Worm (Caenorhabditis elegans) whole organism, L4 larva: ENCODE measurements around the gene dmd-4.

Source experiments
- D1046.2 ChIP-seq: fragments of 200-800 bp; sonication (Bioruptor generic); IDR thresholded peaks from 2 replicates; pipeline ENCODE4 v1.3.6; 2022; ENCODE audit warnings: missing genetic modification characterization, missing compliant biosample characterization
- F10B5.3 ChIP-seq: sonication (generic microtip); optimal IDR thresholded peaks from 2 replicates; lab custom pipeline; 2016; ENCODE audit warnings: mild to moderate bottlenecking, missing genetic modification characterization, missing compliant biosample characterization
- F26F4.8 ChIP-seq: fragments of 200-800 bp; sonication (Bioruptor generic); conservative IDR thresholded peaks from 2 replicates; pipeline ENCODE4 v1.3.6; 2022; ENCODE audit warnings: missing genetic modification characterization, missing compliant biosample characterization
- R02D3.7 ChIP-seq: fragments of 150-350 bp; sonication (generic microtip); optimal IDR thresholded peaks from 3 replicates; lab custom pipeline; 2014; ENCODE audit warnings: missing biosample characterization, missing genetic modification characterization
- T20F7.1 ChIP-seq: fragments of 200-800 bp; sonication (Bioruptor generic); optimal IDR thresholded peaks from 2 replicates; lab custom pipeline; 2018; ENCODE audit warnings: mild to moderate bottlenecking, missing genetic modification characterization, missing compliant biosample characterization
- T26A8.4 ChIP-seq: fragments of 200-800 bp; sonication (Bioruptor generic); IDR thresholded peaks from 2 replicates; pipeline ENCODE4 v1.3.6; 2022; ENCODE audit warnings: missing genetic modification characterization, missing compliant biosample characterization
- Y5F2A.4 ChIP-seq: fragments of 200-800 bp; sonication (Bioruptor generic); optimal IDR thresholded peaks from 2 replicates; lab custom pipeline; 2018; ENCODE audit warnings: mild to moderate bottlenecking, missing genetic modification characterization, missing compliant biosample characterization
- ZK546.5 ChIP-seq, 2 experiments: sonication (generic microtip); optimal IDR thresholded peaks; 2 replicates each; lab custom pipeline; 2017; ENCODE audit warnings: missing biosample characterization in 2 of 2, missing genetic modification characterization in 2 of 2
- aha-1 ChIP-seq: fragments of 150-350 bp; peaks from one replicate; lab custom pipeline; 2014; ENCODE audit warnings: missing biosample characterization, missing genetic modification characterization
- ceh-20 ChIP-seq: fragments of 200-800 bp; sonication (Bioruptor generic); IDR thresholded peaks from 2 replicates; pipeline ENCODE4 v1.3.6; 2022; ENCODE audit warnings: missing genetic modification reagents, missing genetic modification characterization, missing compliant biosample characterization
- ceh-32 ChIP-seq: sonication (generic microtip); optimal IDR thresholded peaks from 2 replicates; lab custom pipeline; 2016; ENCODE audit warnings: mild to moderate bottlenecking, missing genetic modification characterization, missing compliant biosample characterization; ENCODE audit not compliant: poor library complexity
- ceh-44 ChIP-seq: fragments of 200-800 bp; sonication (Bioruptor generic); IDR thresholded peaks from 2 replicates; pipeline ENCODE4 v1.3.6; 2022; ENCODE audit warnings: missing genetic modification reagents, missing genetic modification characterization, missing compliant biosample characterization
- ceh-62 ChIP-seq: sonication (generic microtip); optimal IDR thresholded peaks from 2 replicates; lab custom pipeline; 2017; ENCODE audit warnings: missing biosample characterization, missing genetic modification characterization
- ces-1 ChIP-seq: fragments of 150-350 bp; sonication (generic microtip); optimal IDR thresholded peaks from 4 replicates; lab custom pipeline; 2014; ENCODE audit warnings: missing biosample characterization, missing genetic modification reagents, missing genetic modification characterization
- ctbp-1 ChIP-seq: fragments of 200-800 bp; sonication (Bioruptor generic); IDR thresholded peaks from 2 replicates; pipeline ENCODE4 v1.3.6; 2022; ENCODE audit warnings: missing genetic modification reagents, missing genetic modification characterization, missing compliant biosample characterization
- daf-16 ChIP-seq, 3 experiments: sonication (generic microtip); optimal IDR thresholded peaks; 2 replicates each; lab custom pipeline; 2016 to 2017; ENCODE audit warnings: missing genetic modification characterization in 3 of 3, missing genetic modification reagents in 3 of 3, mild to moderate bottlenecking in 2 of 3, missing compliant biosample characterization in 2 of 3, missing biosample characterization in 1 of 3, moderate library complexity in 1 of 3
- daf-8 ChIP-seq: fragments of 200-800 bp; sonication (Bioruptor generic); IDR thresholded peaks from 2 replicates; pipeline ENCODE4 v1.3.6; 2022; ENCODE audit warnings: missing genetic modification characterization, missing compliant biosample characterization
- dmd-8 ChIP-seq: fragments of 200-800 bp; sonication (Bioruptor generic); IDR thresholded peaks from 2 replicates; pipeline ENCODE4 v1.3.6; 2022; ENCODE audit warnings: missing genetic modification characterization, missing compliant biosample characterization
- dpl-1 ChIP-seq: fragments of 150-350 bp; optimal IDR thresholded peaks from 2 replicates; lab custom pipeline; 2014; ENCODE audit warnings: missing biosample characterization, missing genetic modification reagents, missing genetic modification characterization
- duxl-1 ChIP-seq: sonication (generic microtip); optimal IDR thresholded peaks from 2 replicates; lab custom pipeline; 2016; ENCODE audit warnings: mild to moderate bottlenecking, missing genetic modification characterization, moderate library complexity, missing compliant biosample characterization; ENCODE audit not compliant: poor library complexity
- dve-1 ChIP-seq: sonication (generic microtip); optimal IDR thresholded peaks from 2 replicates; lab custom pipeline; 2017; ENCODE audit warnings: antibody characterized with exemption, mild to moderate bottlenecking, missing genetic modification characterization, missing compliant biosample characterization; ENCODE audit not compliant: insufficient read depth
- hif-1 ChIP-seq, 2 experiments: sonication (generic microtip); optimal IDR thresholded peaks; 2 replicates each; lab custom pipeline; 2016 to 2017; ENCODE audit warnings: missing compliant biosample characterization in 2 of 2, missing genetic modification characterization in 2 of 2, missing genetic modification reagents in 2 of 2, missing genotype in 2 of 2, mild to moderate bottlenecking in 1 of 2
- hlh-11 ChIP-seq: fragments of 200-800 bp; sonication (Bioruptor generic); optimal IDR thresholded peaks from 2 replicates; lab custom pipeline; 2018; ENCODE audit warnings: mild to moderate bottlenecking, missing genetic modification characterization, missing compliant biosample characterization
- hlh-30 ChIP-seq: sonication (generic microtip); optimal IDR thresholded peaks from 2 replicates; lab custom pipeline; 2017; ENCODE audit warnings: antibody characterized with exemption, mild to moderate bottlenecking, missing genetic modification characterization, missing compliant biosample characterization; ENCODE audit not compliant: insufficient read depth
- lsy-2 ChIP-seq, 2 experiments: fragments of 150-350 bp in 1 of 2; sonication (generic microtip) in 1 of 2; optimal IDR thresholded peaks; 2 replicates each; lab custom pipeline; 2014 to 2017; ENCODE audit warnings: missing biosample characterization in 2 of 2, missing genetic modification characterization in 2 of 2
- mdt-29 ChIP-seq: fragments of 200-800 bp; sonication (Bioruptor generic); IDR thresholded peaks from 2 replicates; pipeline ENCODE4 v1.3.6; 2022; ENCODE audit warnings: missing genetic modification reagents, missing genetic modification characterization, missing compliant biosample characterization
- mep-1 ChIP-seq: fragments of 150-350 bp; sonication (generic microtip); optimal IDR thresholded peaks from 3 replicates; lab custom pipeline; 2014; ENCODE audit warnings: missing biosample characterization, missing genetic modification characterization
- nhr-102 ChIP-seq: sonication (generic microtip); optimal IDR thresholded peaks from 2 replicates; lab custom pipeline; 2016; ENCODE audit warnings: mild to moderate bottlenecking, missing genetic modification characterization, moderate library complexity, missing compliant biosample characterization
- nhr-11 ChIP-seq: fragments of 150-350 bp; optimal IDR thresholded peaks from 2 replicates; lab custom pipeline; 2014; ENCODE audit warnings: missing biosample characterization, missing genetic modification characterization
- nhr-111 ChIP-seq: fragments of 200-800 bp; sonication (Bioruptor generic); optimal IDR thresholded peaks from 2 replicates; lab custom pipeline; 2018; ENCODE audit warnings: mild to moderate bottlenecking, missing genetic modification characterization, missing compliant biosample characterization
- nhr-25 ChIP-seq: sonication (generic microtip); optimal IDR thresholded peaks from 2 replicates; lab custom pipeline; 2017; ENCODE audit warnings: missing genetic modification characterization, mild to moderate bottlenecking, missing compliant biosample characterization, antibody characterized with exemption, moderate library complexity, borderline replicate concordance; ENCODE audit not compliant: insufficient read depth
- nhr-42 ChIP-seq: fragments of 200-800 bp; sonication (Bioruptor generic); IDR thresholded peaks from 2 replicates; pipeline ENCODE4 v1.3.6; 2022; ENCODE audit warnings: missing genetic modification characterization, missing compliant biosample characterization
- nhr-48 ChIP-seq: sonication (generic microtip); optimal IDR thresholded peaks from 2 replicates; lab custom pipeline; 2016; ENCODE audit warnings: mild to moderate bottlenecking, missing genetic modification characterization, missing compliant biosample characterization
- nhr-6 ChIP-seq: fragments of 150-350 bp; optimal IDR thresholded peaks from 2 replicates; lab custom pipeline; 2014; ENCODE audit warnings: missing biosample characterization, missing genetic modification characterization
- pha-4 ChIP-seq, 2 experiments: fragments of 150-350 bp in 1 of 2; fragments of 200-800 bp in 1 of 2; sonication (Bioruptor generic) in 1 of 2; IDR thresholded peaks in 1 of 2; optimal IDR thresholded peaks in 1 of 2; 2 replicates each; pipeline versions ENCODE4 v1.3.6 to Lab custom; 2014 to 2022; ENCODE audit warnings: missing genetic modification characterization in 2 of 2, missing genetic modification reagents in 2 of 2, missing biosample characterization in 1 of 2, missing compliant biosample characterization in 1 of 2
- sdz-12 ChIP-seq: fragments of 200-800 bp; sonication (Bioruptor generic); optimal IDR thresholded peaks from 2 replicates; lab custom pipeline; 2018; ENCODE audit warnings: mild to moderate bottlenecking, missing genetic modification characterization, missing compliant biosample characterization
- set-16 ChIP-seq: fragments of 200-800 bp; sonication (Bioruptor generic); IDR thresholded peaks from 2 replicates; pipeline ENCODE4 v1.3.6; 2022; ENCODE audit warnings: missing genetic modification reagents, missing genetic modification characterization, missing compliant biosample characterization
- skn-1 ChIP-seq: fragments of 150-350 bp; optimal IDR thresholded peaks from 2 replicates; lab custom pipeline; 2014; ENCODE audit warnings: missing biosample characterization, missing genetic modification characterization
- snpc-4 ChIP-seq: fragments of 150-350 bp; optimal IDR thresholded peaks from 2 replicates; lab custom pipeline; 2014; ENCODE audit warnings: missing biosample characterization, missing genetic modification characterization
- spr-1 ChIP-seq: sonication (generic microtip); optimal IDR thresholded peaks from 2 replicates; lab custom pipeline; 2016; ENCODE audit warnings: mild to moderate bottlenecking, missing genetic modification characterization, missing compliant biosample characterization
- spr-3 ChIP-seq: fragments of 200-800 bp; sonication (Bioruptor generic); optimal IDR thresholded peaks from 2 replicates; lab custom pipeline; 2018; ENCODE audit warnings: mild to moderate bottlenecking, missing genetic modification characterization, missing compliant biosample characterization
- tra-1 ChIP-seq: fragments of 200-800 bp; sonication (Bioruptor generic); IDR thresholded peaks from 2 replicates; pipeline ENCODE4 v1.3.6; 2022; ENCODE audit warnings: missing genetic modification reagents, missing genetic modification characterization, missing compliant biosample characterization
- unc-39 ChIP-seq: sonication (generic microtip); optimal IDR thresholded peaks from 2 replicates; lab custom pipeline; 2017; ENCODE audit warnings: missing biosample characterization, missing genetic modification characterization
- unc-62 ChIP-seq, 3 experiments: fragments of 150-350 bp in 1 of 3; sonication (generic microtip); optimal IDR thresholded peaks in 2 of 3; peaks in 1 of 3; 1 replicate in 1 of 3; 2 replicates in 2 of 3; lab custom pipeline; 2014 to 2017; ENCODE audit warnings: missing biosample characterization in 3 of 3, missing genetic modification characterization in 3 of 3, missing genetic modification reagents in 3 of 3, missing genotype in 1 of 3
- zag-1 ChIP-seq: fragments of 150-350 bp; optimal IDR thresholded peaks from 2 replicates; lab custom pipeline; 2014; ENCODE audit warnings: missing biosample characterization, missing genetic modification characterization
- zfp-3 ChIP-seq: fragments of 200-800 bp; sonication (Bioruptor generic); conservative IDR thresholded peaks from 2 replicates; pipeline ENCODE4 v1.3.6; 2022; ENCODE audit warnings: missing genetic modification reagents, missing genetic modification characterization, missing compliant biosample characterization
- zip-2 ChIP-seq: fragments of 150-350 bp; optimal IDR thresholded peaks from 2 replicates; lab custom pipeline; 2014; ENCODE audit warnings: missing biosample characterization, missing genetic modification characterization
- ztf-7 ChIP-seq: fragments of 150-350 bp; optimal IDR thresholded peaks from 2 replicates; lab custom pipeline; 2014; ENCODE audit warnings: missing biosample characterization, missing genetic modification characterization

Gene dmd-4

ce11 chrX:14809905-14810304, 51.7 kb downstream of the dmd-4 start (continued):
- no peak for TF ChIP-seq mdt-29
- TF ChIP-seq F10B5.3 (tag; lab: Kevin White, UChicago) = no peak
- no peak for TF ChIP-seq lsy-2 (tag; optimal IDR thresholded peaks at IDR 0.05; lab: Kevin White, UChicago)
- TF ChIP-seq ceh-32 (tag; lab: Kevin White, UChicago) = no peak
- no peak for TF ChIP-seq nhr-48 (tag; lab: Kevin White, UChicago)
- no peak for TF ChIP-seq unc-62 (GFP tag; optimal IDR thresholded peaks at IDR 0.05 in 1 of 2; lab: Kevin White, UChicago)
- no peak for TF ChIP-seq unc-62 (tag; optimal IDR thresholded peaks at IDR 0.05; lab: Kevin White, UChicago)
- TF ChIP-seq spr-1 (tag; lab: Kevin White, UChicago) = no peak
- TF ChIP-seq nhr-102 (tag; lab: Kevin White, UChicago) = no peak
- TF ChIP-seq ztf-7 = no peak
- no peak for TF ChIP-seq ceh-44 (GFP tag; lab: Robert Waterston, UW)
- TF ChIP-seq tra-1 (GFP tag; lab: Robert Waterston, UW) = 0 out of 2 replicates have a peak, but pooled peaks have one; percentile 22
- TF ChIP-seq D1046.2 (GFP tag; lab: Robert Waterston, UW) = no peak
- no peak for TF ChIP-seq ces-1 (GFP tag; lab: Kevin White, UChicago)
- TF ChIP-seq ceh-20 = no peak
- TF ChIP-seq nhr-25 = no peak
- no peak for TF ChIP-seq hif-1 (tag; optimal IDR thresholded peaks at IDR 0.05; lab: Kevin White, UChicago)
- TF ChIP-seq unc-39 (tag; lab: Kevin White, UChicago) = no peak
- TF ChIP-seq T20F7.1 = peak; percentile 41
- TF ChIP-seq, all 104 proteins: peak for 8

DNA sequence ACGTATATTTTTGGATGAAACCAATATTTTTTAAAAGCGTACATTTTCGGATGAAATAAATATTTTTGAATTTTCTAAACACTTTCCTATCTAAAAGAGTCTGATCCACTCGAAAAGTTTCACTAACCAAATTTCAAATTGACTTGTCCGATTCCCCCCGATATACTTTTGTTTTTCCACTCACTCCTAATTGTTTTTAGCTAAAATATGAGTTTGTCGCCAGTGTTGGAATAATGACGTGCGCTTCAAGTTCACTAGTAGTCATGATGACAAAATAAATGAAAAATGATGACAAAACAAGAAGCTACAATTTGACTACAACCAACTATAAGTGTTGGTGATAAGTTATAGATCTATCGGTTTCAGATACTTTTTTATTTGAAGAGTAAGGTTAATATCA, 52.9 kb downstream of the dmd-4 start:
- TF ChIP-seq spr-3 (GFP tag; lab: Kevin White, UChicago) (peak; percentile 60), hlh-11 (peak; percentile 13), duxl-1 (tag; lab: Kevin White, UChicago) (peak; percentile 22), unc-62 (GFP tag; optimal IDR thresholded peaks at IDR 0.05 in 1 of 2; lab: Kevin White, UChicago) (no peak), unc-62 (tag; optimal IDR thresholded peaks at IDR 0.05; lab: Kevin White, UChicago) (no peak), dpl-1 (GFP tag; lab: Kevin White, UChicago) (no peak), zfp-3 (GFP tag; lab: Robert Waterston, UW) (0 out of 2 replicates have a peak, but pooled peaks have one; percentile 53), mep-1 (tag; lab: Kevin White, UChicago) (peak; percentile 23), aha-1 (peak; percentile 10), ZK546.5 (tag; optimal IDR thresholded peaks at IDR 0.05; lab: Kevin White, UChicago) (no peak), ceh-44 (GFP tag; lab: Robert Waterston, UW) (no peak), daf-8 (GFP tag; lab: Robert Waterston, UW) (no peak), Y5F2A.4 (GFP tag; lab: Kevin White, UChicago) (no peak), nhr-6 (no peak), dmd-8 (GFP tag; lab: Robert Waterston, UW) (no peak), F26F4.8 (GFP tag; lab: Robert Waterston, UW) (no peak), zip-2 (tag; lab: Kevin White, UChicago) (no peak), zag-1 (tag; lab: Kevin White, UChicago) (no peak), nhr-11 (tag; lab: Kevin White, UChicago) (no peak), snpc-4 (no peak), lsy-2 (tag; optimal IDR thresholded peaks at IDR 0.05; lab: Kevin White, UChicago) (peak in 1 of 2 experiments; percentile 16), sdz-12 (GFP tag; lab: Kevin White, UChicago) (peak; percentile 47), T26A8.4 (GFP tag; lab: Robert Waterston, UW) (peak; percentile 72), ctbp-1 (GFP tag; lab: Robert Waterston, UW) (no peak), R02D3.7 (no peak), dve-1 (tag; lab: Kevin White, UChicago) (peak; percentile 35), skn-1 (tag; lab: Kevin White, UChicago) (no peak), hlh-30 (no peak), nhr-111 (GFP tag; lab: Kevin White, UChicago) (no peak), ceh-62 (tag; lab: Kevin White, UChicago) (no peak), nhr-48 (tag; lab: Kevin White, UChicago) (no peak), set-16 (GFP tag; lab: Robert Waterston, UW) (no peak), pha-4 (GFP tag; IDR thresholded peaks at IDR 0.05; lab: Robert Waterston, UW) (no peak), pha-4 (tag; optimal IDR thresholded peaks at IDR 0.05; lab: Kevin White, UChicago) (no peak), nhr-42 (GFP tag; lab: Robert Waterston, UW) (0 out of 2 replicates have a peak, but pooled peaks have one; percentile 58), daf-16 (GFP tag; optimal IDR thresholded peaks at IDR 0.05; lab: Kevin White, UChicago) (no peak), daf-16 (tag; optimal IDR thresholded peaks at IDR 0.05; lab: Kevin White, UChicago) (peak; percentile 78)
